Fruit fly (Drosophila melanogaster) S2 (cell line): ENCODE data around the gene CG3808.

Source experiments
- CG8478 ChIP-seq: fragments of >200 bp; optimal IDR thresholded peaks from 2 replicates; lab custom pipeline; 2018
- CTCF ChIP-seq, 2 experiments: fragments of >200 bp; optimal IDR thresholded peaks; 2 replicates each; lab custom pipeline; 2018

- TF ChIP-seq CTCF (optimal IDR thresholded peaks at IDR 0.05; lab: Kevin White, UChicago) (no peak), CG8478 (lab: Kevin White, UChicago) (no peak)
Observed at dm6 chr3L:19021701-19022100, 21.3 kb upstream of the CG3808 start.
